Worm (Caenorhabditis elegans): ENCODE measurements around the gene dmsr-5.

Gene dmsr-5

ce11 chrIII:11036132-11036531 is 41.1 kb upstream of the dmsr-5 start (continued):
- TF ChIP-seq sea-2 (GFP tag; IDR thresholded peaks at IDR 0.05) = no peak
- TF ChIP-seq lin-35 (GFP tag; optimal IDR thresholded peaks at IDR 0.05) = peak in 1 of 3 experiments; percentile 28
- TF ChIP-seq F57C9.4 (tag; optimal IDR thresholded peaks at IDR 0.05) = no peak
- TF ChIP-seq ztf-3 (GFP tag; optimal IDR thresholded peaks at IDR 0.05) = no peak
- TF ChIP-seq hsf-1 (GFP tag; IDR thresholded peaks at IDR 0.05) = peak; percentile 64; the same call in 1 of the 2 replicates
- TF ChIP-seq tlf-1 (GFP tag; optimal IDR thresholded peaks at IDR 0.05) = peak; percentile 61
- no peak for TF ChIP-seq hrde-1 (tag; optimal IDR thresholded peaks at IDR 0.05; ENCODE audit: borderline replicate concordance)
- peak; percentile 84 for TF ChIP-seq pbrm-1 (GFP tag; IDR thresholded peaks at IDR 0.05)
- no peak; the same call in 1 of the 2 replicates for TF ChIP-seq rcor-1 (GFP tag; IDR thresholded peaks at IDR 0.05)
- TF ChIP-seq repo-1 (tag; optimal IDR thresholded peaks at IDR 0.05) = no peak
- TF ChIP-seq F37B4.10 (GFP tag; IDR thresholded peaks at IDR 0.05) = no peak
- TF ChIP-seq ztf-6 (GFP tag; IDR thresholded peaks at IDR 0.05) = no peak
- TF ChIP-seq nhr-120 (GFP tag; IDR thresholded peaks at IDR 0.05) = no peak
- no peak for TF ChIP-seq nhr-80 (tag; optimal IDR thresholded peaks at IDR 0.05)
- no peak for TF ChIP-seq mel-28 (tag; optimal IDR thresholded peaks at IDR 0.05; ENCODE audit: borderline replicate concordance)
- no peak for TF ChIP-seq B0261.1 (tag; optimal IDR thresholded peaks at IDR 0.05)
- TF ChIP-seq snpc-1.1 (tag; optimal IDR thresholded peaks at IDR 0.05; ENCODE audit: insufficient read depth) = peak; percentile 83
- TF ChIP-seq him-1 (tag; optimal IDR thresholded peaks at IDR 0.05) = peak; percentile 36
- 0 out of 2 replicates have a peak, but pooled peaks have one; percentile 52 for TF ChIP-seq madf-3 (GFP tag; IDR thresholded peaks at IDR 0.05)
- no peak for TF ChIP-seq ztf-26 (tag; optimal IDR thresholded peaks at IDR 0.05)
- no peak for TF ChIP-seq hlh-12 (tag; optimal IDR thresholded peaks at IDR 0.05)
- TF ChIP-seq lsy-27 (tag; optimal IDR thresholded peaks at IDR 0.05; ENCODE audit: borderline replicate concordance, insufficient read depth) = no peak
- peak; percentile 62 for TF ChIP-seq snpc-4 (GFP tag; optimal IDR thresholded peaks at IDR 0.05)
- peak in 3 of 4 experiments; percentile 26 to 64 (median 47) for TF ChIP-seq snpc-4 (tag; optimal IDR thresholded peaks at IDR 0.05)
- TF ChIP-seq chd-7 (tag; optimal IDR thresholded peaks at IDR 0.05) = no peak
- TF ChIP-seq ZK185.1 (tag; optimal IDR thresholded peaks at IDR 0.05; ENCODE audit: poor library complexity, severe bottlenecking) = no peak
- no peak for TF ChIP-seq lir-1 (GFP tag; conservative IDR thresholded peaks at IDR 0.05)
- no peak for TF ChIP-seq die-1 (tag; optimal IDR thresholded peaks at IDR 0.05)
- no peak for TF ChIP-seq unc-130 (GFP tag; optimal IDR thresholded peaks at IDR 0.05)

- TF ChIP-seq egl-18 (GFP tag; IDR thresholded peaks at IDR 0.05) (no peak), zfh-2 (GFP tag; conservative IDR thresholded peaks at IDR 0.05) (no peak), ztf-26 (tag; optimal IDR thresholded peaks at IDR 0.05) (no peak), athp-1 (tag; optimal IDR thresholded peaks at IDR 0.05) (no peak), unc-62 (GFP tag; optimal IDR thresholded peaks at IDR 0.05) (no peak), mes-4 (tag; optimal IDR thresholded peaks at IDR 0.05) (no peak), cebp-2 (GFP tag; IDR thresholded peaks at IDR 0.05) (no peak), ztf-22 (GFP tag; optimal IDR thresholded peaks at IDR 0.05) (no peak)
Measured at ce11 chrIII:11032872-11033271, 37.8 kb upstream of the dmsr-5 start, which contains the start of gene Y48A6B.9. Gene Y48A6B.9 (plus strand): TSS chrIII:11033172.

DNA sequence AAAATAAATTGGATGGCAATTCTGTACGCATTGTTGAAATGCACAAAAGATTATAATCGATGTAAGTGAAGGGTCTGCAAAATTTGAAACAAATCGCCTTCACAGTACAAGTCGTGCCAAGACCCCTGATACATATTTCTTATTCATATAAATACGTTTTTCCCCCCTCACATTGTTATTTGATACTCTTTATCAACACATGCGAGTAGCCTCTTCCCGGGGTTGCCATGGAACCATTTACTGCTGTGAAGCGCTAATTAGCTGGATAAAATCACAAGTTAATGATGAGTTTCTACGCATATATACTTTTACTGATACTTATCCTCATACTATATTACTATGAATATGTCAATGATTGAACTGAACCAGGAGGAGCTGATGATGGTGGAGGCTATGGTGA is 36.3 kb upstream of the dmsr-5 start, which contains the start of gene Y48A6B.14:
Y48A6B.14 (plus strand) TSS at position 301 of the 400 bp plus-strand sequence.
- no peak for TF ChIP-seq snpc-4 (GFP tag; optimal IDR thresholded peaks at IDR 0.05)
- TF ChIP-seq snpc-4 (tag; optimal IDR thresholded peaks at IDR 0.05) = no peak
- no peak for TF ChIP-seq tbx-9 (tag; optimal IDR thresholded peaks at IDR 0.05; ENCODE audit: borderline replicate concordance)
- TF ChIP-seq Y95B8A.8 (GFP tag; IDR thresholded peaks at IDR 0.05) = no peak
- TF ChIP-seq F49E8.2 (tag; optimal IDR thresholded peaks at IDR 0.05; ENCODE audit: insufficient read depth) = no peak
- no peak for TF ChIP-seq nfya-1 (tag; optimal IDR thresholded peaks at IDR 0.05; ENCODE audit: borderline replicate concordance, insufficient read depth)
- TF ChIP-seq F55B11.4 (tag; optimal IDR thresholded peaks at IDR 0.05; ENCODE audit: borderline replicate concordance, insufficient read depth) = no peak
- no peak for TF ChIP-seq lin-54 (GFP tag; optimal IDR thresholded peaks at IDR 0.05)
- no peak for TF ChIP-seq chd-7 (tag; optimal IDR thresholded peaks at IDR 0.05)
- TF ChIP-seq fkh-3 (tag; optimal IDR thresholded peaks at IDR 0.05) = no peak
- no peak for TF ChIP-seq B0035.1 (tag; optimal IDR thresholded peaks at IDR 0.05)
- no peak for TF ChIP-seq Y53F4B.3 (GFP tag; IDR thresholded peaks at IDR 0.05)
- no peak for TF ChIP-seq bed-2 (GFP tag; IDR thresholded peaks at IDR 0.05)
- TF ChIP-seq K12H6.12 (tag; optimal IDR thresholded peaks at IDR 0.05) = no peak

Data from whole organism, young adult.